Fruit fly (Drosophila melanogaster) Kc167 (cell line): ENCODE data around the gene CG32137.

Experiments
- Myc ChIP-seq: fragments of >200 bp; optimal IDR thresholded peaks from 2 replicates; lab custom pipeline; 2017; ENCODE audit warnings: missing external identifiers
- Sin3A ChIP-seq: fragments of >200 bp; optimal IDR thresholded peaks from 2 replicates; lab custom pipeline; 2018; ENCODE audit warnings: missing external identifiers
- h ChIP-seq: fragments of >200 bp; optimal IDR thresholded peaks from 3 replicates; lab custom pipeline; 2018; ENCODE audit warnings: missing external identifiers
- insv ChIP-seq: fragments of >200 bp; optimal IDR thresholded peaks from 3 replicates; lab custom pipeline; 2018; ENCODE audit warnings: missing external identifiers
- psq ChIP-seq: fragments of >200 bp; optimal IDR thresholded peaks from 2 replicates; lab custom pipeline; 2017; ENCODE audit warnings: missing external identifiers
- ttk ChIP-seq: sonication (Bioruptor generic); optimal IDR thresholded peaks from 2 replicates; lab custom pipeline; 2017; ENCODE audit warnings: missing external identifiers

DNA sequence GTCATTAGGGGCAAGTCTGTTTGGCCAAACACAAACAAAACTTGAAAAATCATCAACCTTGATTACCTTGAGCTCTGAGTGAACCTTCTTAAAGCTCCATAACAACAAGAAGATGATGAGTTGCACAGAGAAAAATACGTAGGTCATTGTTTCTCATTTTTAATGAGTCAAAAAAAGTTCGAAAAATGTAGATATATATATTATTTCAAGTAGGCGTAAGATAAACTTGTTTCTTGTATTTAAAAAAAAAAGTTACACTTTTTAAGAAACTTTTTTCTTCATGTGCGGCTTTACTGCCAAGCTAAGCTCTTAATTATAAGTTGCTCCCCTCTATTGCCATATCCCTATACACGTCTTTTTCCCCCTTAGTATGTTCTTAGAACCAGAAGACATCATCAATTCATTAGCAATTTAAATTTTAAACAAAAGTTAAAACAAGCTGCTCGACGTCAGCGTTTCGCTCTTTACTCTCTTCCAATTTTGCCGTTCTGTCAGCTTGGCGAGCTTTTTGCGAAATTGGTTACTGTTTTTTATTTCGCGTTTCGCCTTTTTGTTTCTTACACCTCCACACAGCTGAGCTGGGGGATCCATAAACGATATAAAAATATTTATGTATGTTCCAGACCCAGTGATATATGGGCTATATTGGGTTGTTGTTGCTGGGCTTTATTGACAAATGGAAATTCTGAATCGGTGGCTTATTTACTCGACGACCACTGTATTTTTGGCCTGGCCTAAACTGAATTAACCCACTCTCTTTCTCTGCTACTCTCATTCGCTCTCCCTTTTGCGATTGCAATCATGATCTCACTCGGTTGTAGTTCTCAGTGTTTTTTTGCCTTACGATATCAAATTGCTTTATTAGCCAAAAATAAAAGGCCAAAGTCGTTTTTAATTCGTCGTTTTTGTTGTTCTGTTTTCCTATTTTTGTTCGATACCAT is 15.4 kb upstream of the CG32137 start:
- TF ChIP-seq insv (lab: Kevin White, UChicago) (no peak), psq (lab: Kevin White, UChicago) (no peak), ttk (lab: Kevin White, UChicago) (no peak), Myc (lab: Kevin White, UChicago) (no peak), Sin3A (lab: Kevin White, UChicago) (no peak), h (lab: Kevin White, UChicago) (no peak)
